Fruit fly (Drosophila melanogaster) whole organism, adult: Measurements from ENCODE around the gene CheA75a.

ENCODE experiments used
- CG11617 ChIP-seq: fragments of 200-800 bp; sonication (Bioruptor generic); optimal IDR thresholded peaks from 2 replicates; lab custom pipeline; 2017; ENCODE audit warnings: mild to moderate bottlenecking, missing biosample characterization, missing genetic modification reagents, missing genetic modification characterization
- CG12768 ChIP-seq: fragments of 200-800 bp; sonication (Bioruptor generic); optimal IDR thresholded peaks from 2 replicates; lab custom pipeline; 2017; ENCODE audit warnings: missing biosample characterization, missing genetic modification characterization, mild to moderate bottlenecking, moderate library complexity, missing genetic modification reagents
- CG14711 ChIP-seq: fragments of 200-800 bp; sonication (Bioruptor generic); optimal IDR thresholded peaks from 2 replicates; lab custom pipeline; 2018; ENCODE audit warnings: missing biosample characterization, mild to moderate bottlenecking, missing genetic modification characterization, moderate library complexity
- CG1620 ChIP-seq: fragments of 200-800 bp; sonication (Bioruptor generic); optimal IDR thresholded peaks from 2 replicates; lab custom pipeline; 2016; ENCODE audit warnings: missing biosample characterization, missing genetic modification characterization
- CG33017 ChIP-seq: fragments of 200-800 bp; sonication (Bioruptor generic); optimal IDR thresholded peaks from 2 replicates; lab custom pipeline; 2018; ENCODE audit warnings: missing biosample characterization, mild to moderate bottlenecking, missing genetic modification characterization, moderate library complexity
- CG5204 ChIP-seq: fragments of 200-800 bp; sonication (Bioruptor generic); optimal IDR thresholded peaks from 2 replicates; lab custom pipeline; 2016; ENCODE audit warnings: missing biosample characterization, missing genetic modification characterization
- CG7045 ChIP-seq: fragments of 200-800 bp; sonication (Bioruptor generic); optimal IDR thresholded peaks from 2 replicates; lab custom pipeline; 2017; ENCODE audit warnings: missing biosample characterization, mild to moderate bottlenecking, missing genetic modification characterization
- CG7101 ChIP-seq: fragments of 200-800 bp; sonication (Bioruptor generic); optimal IDR thresholded peaks from 2 replicates; lab custom pipeline; 2018; ENCODE audit warnings: missing biosample characterization, mild to moderate bottlenecking, missing genetic modification characterization, moderate library complexity
- Clk ChIP-seq: fragments of 200-800 bp; sonication (Bioruptor generic); optimal IDR thresholded peaks from 2 replicates; lab custom pipeline; 2017; ENCODE audit warnings: missing biosample characterization, missing genetic modification characterization
- Crg-1 ChIP-seq: fragments of 200-800 bp; sonication (Bioruptor generic); optimal IDR thresholded peaks from 2 replicates; lab custom pipeline; 2016; ENCODE audit warnings: missing biosample characterization, missing genetic modification characterization
- Hr96 ChIP-seq: fragments of 200-800 bp; sonication (Bioruptor generic); optimal IDR thresholded peaks from 2 replicates; lab custom pipeline; 2016; ENCODE audit warnings: missing biosample characterization, missing genetic modification characterization
- Mnt ChIP-seq: fragments of 200-800 bp; sonication (Bioruptor generic); optimal IDR thresholded peaks from 2 replicates; lab custom pipeline; 2016; ENCODE audit warnings: missing biosample characterization, mild to moderate bottlenecking, missing genetic modification characterization
- bab1 ChIP-seq: fragments of 200-800 bp; sonication (Bioruptor generic); optimal IDR thresholded peaks from 3 replicates; lab custom pipeline; 2019; ENCODE audit warnings: missing biosample characterization, mild to moderate bottlenecking, missing genetic modification characterization, moderate library complexity
- cic ChIP-seq: fragments of 200-800 bp; sonication (Bioruptor generic); optimal IDR thresholded peaks from 2 replicates; lab custom pipeline; 2017; ENCODE audit warnings: missing biosample characterization, mild to moderate bottlenecking, missing genetic modification characterization, moderate library complexity
- cnc ChIP-seq, 2 experiments: fragments of >200 bp; optimal IDR thresholded peaks; 2 replicates each; lab custom pipeline; 2017
- kay ChIP-seq: fragments of 200-800 bp; sonication (Bioruptor generic); peaks from one replicate; lab custom pipeline; 2016; ENCODE audit warnings: missing biosample characterization, missing genetic modification characterization, borderline replicate concordance
- ovo ChIP-seq: fragments of 200-800 bp; sonication (Bioruptor generic); optimal IDR thresholded peaks from 2 replicates; lab custom pipeline; 2016; ENCODE audit warnings: missing biosample characterization, missing genetic modification characterization
- pad ChIP-seq: fragments of 200-800 bp; sonication (Bioruptor generic); optimal IDR thresholded peaks from 3 replicates; lab custom pipeline; 2017; ENCODE audit warnings: missing biosample characterization, missing genetic modification characterization, mild to moderate bottlenecking, moderate library complexity, missing genetic modification reagents
- tj ChIP-seq: fragments of 200-800 bp; sonication (Bioruptor generic); optimal IDR thresholded peaks from 3 replicates; lab custom pipeline; 2017; ENCODE audit warnings: missing biosample characterization, mild to moderate bottlenecking, missing genetic modification characterization, moderate library complexity
- toe ChIP-seq: fragments of 200-800 bp; sonication (Bioruptor generic); optimal IDR thresholded peaks from 2 replicates; lab custom pipeline; 2016; ENCODE audit warnings: missing biosample characterization, missing genetic modification characterization

Gene CheA75a

dm6 chr3L:18216931-18217330 lies 35.0 kb upstream of the CheA75a start:
- TF ChIP-seq bab1 (GFP tag; lab: Kevin White, UChicago) = no peak
- no peak for TF ChIP-seq kay
- TF ChIP-seq CG14711 = no peak
- TF ChIP-seq CG12768 = no peak
- no peak for TF ChIP-seq Hr96 (GFP tag; lab: Kevin White, UChicago)
- TF ChIP-seq cic = no peak
- no peak for TF ChIP-seq tj (GFP tag; lab: Kevin White, UChicago)
- TF ChIP-seq ovo (GFP tag; lab: Kevin White, UChicago) = no peak
- no peak for TF ChIP-seq CG11617
- TF ChIP-seq CG5204 (GFP tag; lab: Kevin White, UChicago) = no peak
- TF ChIP-seq CG33017 = no peak
- no peak for TF ChIP-seq CG7045 (GFP tag; lab: Kevin White, UChicago)
- TF ChIP-seq toe (GFP tag; lab: Kevin White, UChicago) = no peak
- no peak for TF ChIP-seq Mnt (GFP tag; lab: Kevin White, UChicago)
- TF ChIP-seq CG1620 (GFP tag; lab: Kevin White, UChicago) = no peak
- no peak for TF ChIP-seq pad (GFP tag; lab: Kevin White, UChicago)
- TF ChIP-seq Crg-1 (GFP tag; lab: Kevin White, UChicago) = no peak
- no peak for TF ChIP-seq Clk

dm6 chr3L:18218480-18218879 lies 33.4 kb upstream of the CheA75a start:
- no peak for TF ChIP-seq ovo (GFP tag; lab: Kevin White, UChicago)
- TF ChIP-seq bab1 (GFP tag; lab: Kevin White, UChicago) = no peak
- no peak for TF ChIP-seq CG14711
- TF ChIP-seq CG1620 (GFP tag; lab: Kevin White, UChicago) = no peak
- TF ChIP-seq Clk = no peak
- TF ChIP-seq CG5204 (GFP tag; lab: Kevin White, UChicago) = no peak
- TF ChIP-seq cic = no peak
- TF ChIP-seq CG7045 (GFP tag; lab: Kevin White, UChicago) = no peak
- TF ChIP-seq Mnt (GFP tag; lab: Kevin White, UChicago) = no peak
- no peak for TF ChIP-seq Crg-1 (GFP tag; lab: Kevin White, UChicago)

- TF ChIP-seq pad (GFP tag; lab: Kevin White, UChicago) (no peak), kay (no peak)
Measured at dm6 chr3L:18219388-18219787, 32.5 kb upstream of the CheA75a start.

- no peak for TF ChIP-seq bab1 (GFP tag; lab: Kevin White, UChicago)
Measured at dm6 chr3L:18221275-18221858, 30.5 kb upstream of the CheA75a start.

dm6 chr3L:18222284-18222683 lies 29.6 kb upstream of the CheA75a start:
- TF ChIP-seq Mnt (GFP tag; lab: Kevin White, UChicago) (no peak), Hr96 (GFP tag; lab: Kevin White, UChicago) (no peak), ovo (GFP tag; lab: Kevin White, UChicago) (no peak), CG5204 (GFP tag; lab: Kevin White, UChicago) (no peak), tj (GFP tag; lab: Kevin White, UChicago) (no peak), CG33017 (no peak), CG7045 (GFP tag; lab: Kevin White, UChicago) (no peak), cnc (optimal IDR thresholded peaks at IDR 0.05; lab: Kevin White, UChicago) (no peak), kay (no peak), pad (GFP tag; lab: Kevin White, UChicago) (no peak), CG11617 (no peak), Clk (no peak), CG12768 (no peak), CG14711 (no peak), Crg-1 (GFP tag; lab: Kevin White, UChicago) (no peak), CG7101 (no peak), bab1 (GFP tag; lab: Kevin White, UChicago) (no peak), cic (no peak)

- TF ChIP-seq cic (no peak), kay (no peak), toe (GFP tag; lab: Kevin White, UChicago) (no peak), CG1620 (GFP tag; lab: Kevin White, UChicago) (no peak), CG33017 (no peak), Mnt (GFP tag; lab: Kevin White, UChicago) (no peak), cnc (optimal IDR thresholded peaks at IDR 0.05; lab: Kevin White, UChicago) (no peak), bab1 (GFP tag; lab: Kevin White, UChicago) (no peak), CG5204 (GFP tag; lab: Kevin White, UChicago) (no peak), Hr96 (GFP tag; lab: Kevin White, UChicago) (no peak), CG11617 (no peak), tj (GFP tag; lab: Kevin White, UChicago) (no peak), pad (GFP tag; lab: Kevin White, UChicago) (no peak), CG12768 (no peak), Clk (no peak)
Measured at dm6 chr3L:18223437-18223836, 28.5 kb upstream of the CheA75a start.

dm6 chr3L:18224612-18225409 lies 27.1 kb upstream of the CheA75a start:
- TF ChIP-seq toe (GFP tag; lab: Kevin White, UChicago) (no peak), pad (GFP tag; lab: Kevin White, UChicago) (no peak), cnc (optimal IDR thresholded peaks at IDR 0.05; lab: Kevin White, UChicago) (no peak), Crg-1 (GFP tag; lab: Kevin White, UChicago) (no peak), CG7045 (GFP tag; lab: Kevin White, UChicago) (no peak)
